Worm (Caenorhabditis elegans): ENCODE data around the gene Y57A10A.24.

Gene Y57A10A.24

DNA sequence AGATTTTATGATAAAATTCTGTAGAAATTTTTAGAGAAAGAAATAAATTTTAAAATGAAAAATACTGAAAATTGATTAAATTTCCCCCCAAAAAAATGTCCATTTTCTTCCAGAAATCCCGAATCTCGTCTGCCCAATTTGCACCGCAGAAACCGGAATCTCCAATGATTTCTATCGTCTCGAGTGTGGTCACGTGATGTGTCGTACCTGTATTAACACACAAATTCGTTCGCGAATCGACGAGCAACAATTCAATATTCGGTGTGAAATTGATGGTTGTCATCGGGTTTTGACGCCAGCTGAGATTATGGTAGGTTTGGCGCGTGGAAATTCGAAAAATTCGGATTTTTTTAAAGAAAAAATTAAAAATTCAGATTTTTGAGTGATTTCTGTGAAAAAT lies 53.8 kb downstream of the Y57A10A.24 start:
- no peak for TF ChIP-seq lsy-2 (tag; optimal IDR thresholded peaks at IDR 0.05)
- TF ChIP-seq rnt-1 (tag; optimal IDR thresholded peaks at IDR 0.05), result no peak
- no peak for TF ChIP-seq ces-1 (GFP tag; optimal IDR thresholded peaks at IDR 0.05)
- no peak for TF ChIP-seq egl-13 (tag; optimal IDR thresholded peaks at IDR 0.05)
- TF ChIP-seq nhr-85 (tag), result peak; percentile 3
- TF ChIP-seq mdl-1 (tag; optimal IDR thresholded peaks at IDR 0.05), result no peak
- TF ChIP-seq efl-1 (optimal IDR thresholded peaks at IDR 0.05), result no peak
- peak in 1 of 2 experiments; percentile 55 for TF ChIP-seq efl-1 (GFP tag; optimal IDR thresholded peaks at IDR 0.05 in 1 of 2)
